Worm (Caenorhabditis elegans): ENCODE measurements around the gene Y47A7.2.

DNA sequence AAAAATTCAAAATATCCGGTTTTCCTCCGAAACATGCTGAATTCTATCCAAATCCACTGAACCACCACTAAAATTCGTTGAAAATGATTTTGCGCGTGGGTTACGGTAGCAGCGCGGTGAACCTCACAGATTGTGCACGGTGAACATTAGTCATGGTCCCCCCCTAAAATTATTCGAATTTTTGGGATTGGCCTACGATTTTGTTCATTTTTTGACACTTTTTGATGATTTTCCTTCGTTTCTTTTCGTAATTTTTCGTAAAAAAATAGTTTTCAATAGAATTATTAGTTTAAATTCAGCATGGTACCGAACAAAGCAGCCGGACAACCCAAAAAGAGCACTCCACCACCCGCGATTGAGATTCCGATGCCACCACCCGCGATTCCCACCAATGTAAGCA is 16.5 kb downstream of the Y47A7.2 start, which contains the start of gene C03A7.2:
- TF ChIP-seq aly-1 (tag; optimal IDR thresholded peaks at IDR 0.05) (no peak), ama-1 (optimal IDR thresholded peaks at IDR 0.05) (no peak), tbx-11 (GFP tag; IDR thresholded peaks at IDR 0.05) (no peak), flt-1 (GFP tag; IDR thresholded peaks at IDR 0.05) (no peak), hmg-4 (GFP tag; optimal IDR thresholded peaks at IDR 0.05) (no peak)

All from whole organism, early embryonic.